Fruit fly (Drosophila melanogaster) whole organism, prepupa: ENCODE data around the gene CG8516.

Source experiments
- CG10631 ChIP-seq: fragments of 200-800 bp; sonication (Bioruptor generic); optimal IDR thresholded peaks from 2 replicates; lab custom pipeline; 2016; ENCODE audit warnings: missing biosample characterization, missing genetic modification characterization
- CG10669 ChIP-seq: fragments of 200-800 bp; sonication (Bioruptor generic); optimal IDR thresholded peaks from 3 replicates; lab custom pipeline; 2018; ENCODE audit warnings: missing biosample characterization, mild to moderate bottlenecking, missing genetic modification characterization, moderate library complexity
- CG11294 ChIP-seq: fragments of 200-800 bp; sonication (Bioruptor generic); IDR thresholded peaks from 2 replicates; pipeline ENCODE4 v1.3.6; 2022; ENCODE audit warnings: missing biosample characterization, missing genetic modification characterization
- CG11762 ChIP-seq: fragments of 200-800 bp; sonication (Bioruptor generic); optimal IDR thresholded peaks from 3 replicates; lab custom pipeline; 2016; ENCODE audit warnings: missing biosample characterization, missing genetic modification characterization; ENCODE audit not compliant: insufficient read depth
- CG11902 ChIP-seq: fragments of 200-800 bp; sonication (Bioruptor generic); optimal IDR thresholded peaks from 3 replicates; lab custom pipeline; 2016; ENCODE audit warnings: missing biosample characterization, missing genetic modification characterization
- CG15336 ChIP-seq: fragments of 200-800 bp; sonication (Bioruptor generic); IDR thresholded peaks from 2 replicates; pipeline ENCODE4 v1.3.6; 2022; ENCODE audit warnings: missing biosample characterization, missing genetic modification characterization
- CG1621 ChIP-seq: fragments of 200-800 bp; sonication (Bioruptor generic); optimal IDR thresholded peaks from 3 replicates; lab custom pipeline; 2018; ENCODE audit warnings: missing biosample characterization, mild to moderate bottlenecking, missing genetic modification characterization
- CG16779 ChIP-seq: fragments of 200-800 bp; sonication (Bioruptor generic); optimal IDR thresholded peaks from 3 replicates; lab custom pipeline; 2017; ENCODE audit warnings: missing biosample characterization, mild to moderate bottlenecking, missing genetic modification characterization
- CG31627 ChIP-seq: fragments of 200-800 bp; sonication (Bioruptor generic); optimal IDR thresholded peaks from 3 replicates; lab custom pipeline; 2016; ENCODE audit warnings: missing biosample characterization, missing genetic modification characterization
- CG32006 ChIP-seq: fragments of 200-800 bp; sonication (Bioruptor generic); optimal IDR thresholded peaks from 3 replicates; lab custom pipeline; 2017; ENCODE audit warnings: missing biosample characterization, mild to moderate bottlenecking, missing genetic modification characterization
- CG34406 ChIP-seq: fragments of 200-800 bp; sonication (Bioruptor generic); optimal IDR thresholded peaks from 3 replicates; lab custom pipeline; 2016; ENCODE audit warnings: missing biosample characterization, missing genetic modification characterization
- CG3919 ChIP-seq: fragments of 200-800 bp; sonication (Bioruptor generic); optimal IDR thresholded peaks from 3 replicates; lab custom pipeline; 2016; ENCODE audit warnings: missing biosample characterization, missing genetic modification characterization
- CG4318 ChIP-seq: fragments of 200-800 bp; sonication (Bioruptor generic); optimal IDR thresholded peaks from 3 replicates; lab custom pipeline; 2017; ENCODE audit warnings: missing biosample characterization, mild to moderate bottlenecking, missing genetic modification characterization
- CG6276 ChIP-seq: fragments of 200-800 bp; sonication (Bioruptor generic); optimal IDR thresholded peaks from 2 replicates; lab custom pipeline; 2017; ENCODE audit warnings: missing biosample characterization, mild to moderate bottlenecking, missing genetic modification characterization
- CG6808 ChIP-seq: fragments of 200-800 bp; sonication (Bioruptor generic); optimal IDR thresholded peaks from 3 replicates; lab custom pipeline; 2017; ENCODE audit warnings: missing biosample characterization, missing genetic modification characterization, mild to moderate bottlenecking, moderate library complexity, missing genetic modification reagents
- CG6854 ChIP-seq: fragments of 200-800 bp; sonication (Bioruptor generic); optimal IDR thresholded peaks from 2 replicates; lab custom pipeline; 2017; ENCODE audit warnings: missing biosample characterization, mild to moderate bottlenecking, missing genetic modification characterization
- CG8119 ChIP-seq: fragments of 200-800 bp; sonication (Bioruptor generic); IDR thresholded peaks from 3 replicates; pipeline ENCODE4 v1.3.6; 2022; ENCODE audit warnings: missing biosample characterization, missing genetic modification characterization
- CG8319 ChIP-seq: fragments of 200-800 bp; sonication (Bioruptor generic); optimal IDR thresholded peaks from 3 replicates; lab custom pipeline; 2016; ENCODE audit warnings: missing biosample characterization, missing genetic modification characterization
- CG8632 ChIP-seq: fragments of 200-800 bp; sonication (Bioruptor generic); optimal IDR thresholded peaks from 3 replicates; lab custom pipeline; 2016; ENCODE audit warnings: missing biosample characterization, missing genetic modification characterization
- CG9139 ChIP-seq: fragments of 200-800 bp; sonication (Bioruptor generic); optimal IDR thresholded peaks from 3 replicates; lab custom pipeline; 2017; ENCODE audit warnings: missing biosample characterization, mild to moderate bottlenecking, missing genetic modification characterization
- Eip75B ChIP-seq: fragments of 200-800 bp; sonication (Bioruptor generic); optimal IDR thresholded peaks from 3 replicates; lab custom pipeline; 2016; ENCODE audit warnings: missing biosample characterization, missing genetic modification characterization
- Eip78C ChIP-seq: fragments of 200-800 bp; sonication (Bioruptor generic); peaks from one replicate; lab custom pipeline; 2016; ENCODE audit warnings: missing biosample characterization, missing genetic modification characterization
- Eip93F ChIP-seq: fragments of 200-800 bp; sonication (Bioruptor generic); optimal IDR thresholded peaks from 2 replicates; lab custom pipeline; 2016; ENCODE audit warnings: missing biosample characterization, mild to moderate bottlenecking, missing genetic modification characterization
- Ets21C ChIP-seq: fragments of 200-800 bp; sonication (Bioruptor generic); optimal IDR thresholded peaks from 3 replicates; lab custom pipeline; 2016; ENCODE audit warnings: missing biosample characterization, missing genetic modification characterization
- Ets96B ChIP-seq: fragments of 200-800 bp; optimal IDR thresholded peaks from 2 replicates; lab custom pipeline; 2019; ENCODE audit warnings: missing biosample characterization, mild to moderate bottlenecking, missing genetic modification characterization, moderate library complexity
- Hr38 ChIP-seq: sonication (Bioruptor generic); optimal IDR thresholded peaks from 2 replicates; lab custom pipeline; 2016; ENCODE audit warnings: missing biosample characterization, missing genetic modification characterization
- Hr39 ChIP-seq: fragments of 200-800 bp; sonication (Bioruptor generic); optimal IDR thresholded peaks from 2 replicates; lab custom pipeline; 2016; ENCODE audit warnings: missing biosample characterization, missing genetic modification characterization
- Smox ChIP-seq: fragments of 200-800 bp; sonication (Bioruptor generic); optimal IDR thresholded peaks from 3 replicates; lab custom pipeline; 2016; ENCODE audit warnings: missing biosample characterization, missing genetic modification characterization
- Sox14 ChIP-seq: fragments of 200-800 bp; sonication (Bioruptor generic); optimal IDR thresholded peaks from 3 replicates; lab custom pipeline; 2016; ENCODE audit warnings: missing biosample characterization, missing genetic modification characterization
- Sox15 ChIP-seq: fragments of 200-800 bp; sonication (Bioruptor generic); optimal IDR thresholded peaks from 3 replicates; lab custom pipeline; 2016; ENCODE audit warnings: missing biosample characterization, missing genetic modification characterization
- achi ChIP-seq: fragments of 200-800 bp; sonication (Bioruptor generic); optimal IDR thresholded peaks from 3 replicates; lab custom pipeline; 2016; ENCODE audit warnings: missing biosample characterization, missing genetic modification characterization
- acj6 ChIP-seq: fragments of 200-800 bp; sonication (Bioruptor generic); optimal IDR thresholded peaks from 3 replicates; lab custom pipeline; 2016; ENCODE audit warnings: missing biosample characterization, missing genetic modification characterization
- cyc ChIP-seq: fragments of 200-800 bp; sonication (Bioruptor generic); optimal IDR thresholded peaks from 3 replicates; lab custom pipeline; 2016; ENCODE audit warnings: missing biosample characterization, missing genetic modification characterization
- dac ChIP-seq: fragments of 200-800 bp; sonication (Bioruptor generic); optimal IDR thresholded peaks from 2 replicates; lab custom pipeline; 2017; ENCODE audit warnings: missing biosample characterization, mild to moderate bottlenecking, missing genetic modification characterization
- dsx ChIP-seq: fragments of 200-800 bp; optimal IDR thresholded peaks from 3 replicates; lab custom pipeline; 2019; ENCODE audit warnings: missing biosample characterization, mild to moderate bottlenecking, missing genetic modification characterization, moderate library complexity; ENCODE audit not compliant: poor library complexity, severe bottlenecking
- eg ChIP-seq: fragments of 200-800 bp; sonication (Bioruptor generic); IDR thresholded peaks from 3 replicates; pipeline ENCODE4 v1.3.6; 2022; ENCODE audit warnings: missing biosample characterization, missing genetic modification characterization
- esn ChIP-seq: fragments of 200-800 bp; sonication (Bioruptor generic); optimal IDR thresholded peaks from 2 replicates; lab custom pipeline; 2016; ENCODE audit warnings: missing biosample characterization, mild to moderate bottlenecking, missing genetic modification characterization, moderate library complexity
- fd59A ChIP-seq: fragments of 200-800 bp; sonication (Bioruptor generic); optimal IDR thresholded peaks from 2 replicates; lab custom pipeline; 2017; ENCODE audit warnings: missing biosample characterization, mild to moderate bottlenecking, missing genetic modification characterization, missing genetic modification reagents
- fd85E ChIP-seq: fragments of 200-800 bp; sonication (Bioruptor generic); optimal IDR thresholded peaks from 3 replicates; lab custom pipeline; 2016; ENCODE audit warnings: missing biosample characterization, missing genetic modification characterization
- fkh ChIP-seq: fragments of 200-800 bp; sonication (Bioruptor generic); optimal IDR thresholded peaks from 3 replicates; lab custom pipeline; 2017; ENCODE audit warnings: missing biosample characterization, mild to moderate bottlenecking, missing genetic modification characterization, moderate library complexity
- lz ChIP-seq: fragments of 200-800 bp; sonication (Bioruptor generic); optimal IDR thresholded peaks from 3 replicates; lab custom pipeline; 2016; ENCODE audit warnings: missing biosample characterization, missing genetic modification characterization
- pdm3 ChIP-seq: fragments of 200-800 bp; sonication (Bioruptor generic); optimal IDR thresholded peaks from 3 replicates; lab custom pipeline; 2016; ENCODE audit warnings: missing biosample characterization, missing genetic modification characterization
- salr ChIP-seq, 2 experiments: fragments of 200-800 bp; sonication (Bioruptor generic); optimal IDR thresholded peaks; 3 replicates each; lab custom pipeline; 2016 to 2018; ENCODE audit warnings: missing biosample characterization in 2 of 2, missing genetic modification characterization in 2 of 2, mild to moderate bottlenecking in 1 of 2
- spab ChIP-seq: fragments of 200-800 bp; sonication (Bioruptor generic); optimal IDR thresholded peaks from 2 replicates; lab custom pipeline; 2017; ENCODE audit warnings: missing biosample characterization, mild to moderate bottlenecking, missing genetic modification characterization, missing genetic modification reagents
- svp ChIP-seq: fragments of 200-800 bp; sonication (Bioruptor generic); peaks from one replicate; lab custom pipeline; 2016; ENCODE audit warnings: missing biosample characterization, missing genetic modification characterization

CG8516 gene

dm6 chr3R:9808946-9809545 lies 16.0 kb downstream of the CG8516 start, which contains the start of gene FBXO11 (continued):
- no peak for TF ChIP-seq CG8319 (GFP tag; lab: Kevin White, UChicago)
- TF ChIP-seq CG16779 (tag; lab: Kevin White, UChicago) = peak; percentile 77
- no peak for TF ChIP-seq spab (GFP tag; lab: Kevin White, UChicago)
- no peak for TF ChIP-seq CG11902 (GFP tag; lab: Kevin White, UChicago)
- no peak for TF ChIP-seq pdm3 (GFP tag; lab: Kevin White, UChicago)
- TF ChIP-seq CG1621 = peak; percentile 75
- TF ChIP-seq lz (GFP tag; lab: Kevin White, UChicago) = peak; percentile 5
- no peak for TF ChIP-seq CG3919 (GFP tag; lab: Kevin White, UChicago)
- TF ChIP-seq CG11294 (GFP tag; lab: Robert Waterston, UW) = no peak
- TF ChIP-seq CG10631 (GFP tag; lab: Kevin White, UChicago) = no peak
- TF ChIP-seq fkh (GFP tag; lab: Kevin White, UChicago) = peak; percentile 96
- peak; percentile 98 for TF ChIP-seq Sox14 (GFP tag; lab: Kevin White, UChicago)
- TF ChIP-seq Hr39 (GFP tag; lab: Kevin White, UChicago) = no peak
- no peak for TF ChIP-seq CG31627
- no peak for TF ChIP-seq CG8632 (GFP tag; lab: Kevin White, UChicago)
- TF ChIP-seq Eip75B (GFP tag; lab: Kevin White, UChicago) = no peak
- TF ChIP-seq CG6276 = no peak
- TF ChIP-seq Ets21C (GFP tag; lab: Kevin White, UChicago) = no peak
- TF ChIP-seq svp (GFP tag; lab: Kevin White, UChicago) = no peak
- no peak for TF ChIP-seq CG9139
- peak; percentile 80 for TF ChIP-seq eg (GFP tag; lab: Robert Waterston, UW)
- TF ChIP-seq cyc (GFP tag; lab: Kevin White, UChicago) = no peak
- no peak for TF ChIP-seq Sox15 (GFP tag; lab: Kevin White, UChicago)
- TF ChIP-seq CG4318 = no peak
- peak; percentile 25 for TF ChIP-seq Eip93F (GFP tag; lab: Kevin White, UChicago)
- no peak for TF ChIP-seq acj6 (GFP tag; lab: Kevin White, UChicago)
- peak; percentile 53 for TF ChIP-seq Ets96B
- no peak for TF ChIP-seq achi (GFP tag; lab: Kevin White, UChicago)
- no peak for TF ChIP-seq CG32006 (GFP tag; lab: Kevin White, UChicago)

DNA sequence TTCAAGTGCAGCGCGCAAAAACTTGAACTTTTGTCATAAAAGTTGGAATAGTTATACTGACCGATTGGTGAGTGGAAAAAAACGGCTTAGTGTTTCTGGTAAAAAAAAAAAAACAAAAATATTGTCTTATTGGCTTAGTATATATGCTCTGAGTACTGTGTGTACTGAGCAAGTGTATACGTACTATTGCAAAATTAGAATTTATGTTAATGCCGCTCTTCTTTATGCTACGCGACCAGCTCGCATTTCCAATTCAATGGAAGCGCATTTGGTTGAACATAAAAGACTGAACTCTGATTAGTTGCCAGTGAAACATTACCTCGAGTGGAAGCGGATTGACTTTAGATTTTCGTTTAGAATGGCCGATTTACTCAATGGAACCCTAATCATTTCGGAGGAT lies 19.4 kb downstream of the CG8516 start, which contains the start of gene CG8534:
Gene CG8534 (plus strand): TSS at position 301 of the 400 bp plus-strand sequence.
- TF ChIP-seq CG8119 (GFP tag; lab: Robert Waterston, UW) = no peak
- no peak for TF ChIP-seq CG11762 (GFP tag; lab: Kevin White, UChicago)
- TF ChIP-seq Smox = no peak
- TF ChIP-seq CG6808 (GFP tag; lab: Kevin White, UChicago) = no peak
- no peak for TF ChIP-seq Hr38 (GFP tag; lab: Kevin White, UChicago)
- TF ChIP-seq, all 60 proteins: peak for 0

DNA sequence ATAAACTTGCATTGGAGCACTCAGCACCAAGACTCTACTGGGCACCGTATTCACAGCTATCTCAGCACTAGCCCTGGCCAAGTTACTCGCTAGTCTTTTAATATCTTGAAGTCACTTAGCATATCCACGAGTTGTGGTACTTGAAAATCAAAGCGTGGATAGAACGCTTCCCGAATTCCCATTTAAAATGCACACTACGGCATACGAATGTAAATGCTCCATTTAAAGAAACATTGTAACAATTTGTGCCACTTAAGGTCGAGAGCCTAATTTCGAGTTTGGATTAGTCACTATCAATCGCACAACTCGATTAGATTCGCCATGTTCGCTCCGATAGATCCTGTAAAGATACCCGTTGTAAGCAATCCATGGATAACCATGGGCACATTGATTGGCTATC lies 20.8 kb downstream of the CG8516 start, which contains the start of gene eloF:
Gene eloF (plus strand): TSS at position 301 of the 400 bp plus-strand sequence.
- no peak for TF ChIP-seq esn (GFP tag; lab: Kevin White, UChicago)
- no peak for TF ChIP-seq CG34406
- no peak for TF ChIP-seq achi (GFP tag; lab: Kevin White, UChicago)
- TF ChIP-seq fd59A (GFP tag; lab: Kevin White, UChicago) = no peak
- no peak for TF ChIP-seq CG9139
- no peak for TF ChIP-seq CG8319 (GFP tag; lab: Kevin White, UChicago)
- no peak for TF ChIP-seq CG15336 (GFP tag; lab: Robert Waterston, UW)
- no peak for TF ChIP-seq CG3919 (GFP tag; lab: Kevin White, UChicago)
- no peak for TF ChIP-seq salr (GFP tag; optimal IDR thresholded peaks at IDR 0.05; lab: Kevin White, UChicago)
- TF ChIP-seq Hr38 (GFP tag; lab: Kevin White, UChicago) = no peak
- TF ChIP-seq dsx (GFP tag; lab: Kevin White, UChicago) = no peak
- TF ChIP-seq CG10669 (GFP tag; lab: Kevin White, UChicago) = no peak
- TF ChIP-seq dac (GFP tag; lab: Kevin White, UChicago) = no peak
- no peak for TF ChIP-seq fd85E
- no peak for TF ChIP-seq CG6854 (GFP tag; lab: Kevin White, UChicago)
- TF ChIP-seq CG8119 (GFP tag; lab: Robert Waterston, UW) = no peak
- no peak for TF ChIP-seq CG6276
- no peak for TF ChIP-seq CG6808 (GFP tag; lab: Kevin White, UChicago)
- TF ChIP-seq Eip78C (GFP tag; lab: Kevin White, UChicago) = no peak
